Fruit fly (Drosophila melanogaster) whole organism, embryonic: ENCODE results near the gene RpS12.

Experiments used
- Atf-2 ChIP-seq: fragments of 200-800 bp; sonication (Bioruptor generic); optimal IDR thresholded peaks from 2 replicates; lab custom pipeline; 2016; ENCODE audit warnings: missing biosample characterization, missing genetic modification characterization
- C15 ChIP-seq: fragments of 200-800 bp; sonication (Bioruptor generic); IDR thresholded peaks from 3 replicates; pipeline ENCODE4 v1.3.6; 2022; ENCODE audit warnings: missing biosample characterization, missing genetic modification characterization
- CG11696 ChIP-seq: fragments of 200-800 bp; sonication (Bioruptor generic); IDR thresholded peaks from 2 replicates; pipeline ENCODE4 v1.3.6; 2022; ENCODE audit warnings: missing biosample characterization, missing genetic modification characterization
- CG12942 ChIP-seq: fragments of 200-800 bp; sonication (Bioruptor generic); optimal IDR thresholded peaks from 3 replicates; lab custom pipeline; 2016; ENCODE audit warnings: missing biosample characterization, missing genetic modification characterization
- CG13123 ChIP-seq: fragments of 200-800 bp; sonication (Bioruptor generic); optimal IDR thresholded peaks from 2 replicates; lab custom pipeline; 2016; ENCODE audit warnings: missing biosample characterization, missing genetic modification characterization
- CG13296 ChIP-seq: fragments of 200-800 bp; sonication (Bioruptor generic); optimal IDR thresholded peaks from 3 replicates; lab custom pipeline; 2018; ENCODE audit warnings: missing biosample characterization, mild to moderate bottlenecking, missing genetic modification characterization
- CG15011 ChIP-seq: fragments of 200-800 bp; sonication (Bioruptor generic); optimal IDR thresholded peaks from 3 replicates; lab custom pipeline; 2018; ENCODE audit warnings: missing biosample characterization, mild to moderate bottlenecking, missing genetic modification characterization
- CG15696 ChIP-seq: fragments of 200-800 bp; sonication (Bioruptor generic); optimal IDR thresholded peaks from 2 replicates; lab custom pipeline; 2019; ENCODE audit warnings: missing biosample characterization, mild to moderate bottlenecking, missing genetic modification characterization, moderate library complexity
- CG17829 ChIP-seq: fragments of 200-800 bp; optimal IDR thresholded peaks from 2 replicates; lab custom pipeline; 2019; ENCODE audit warnings: missing biosample characterization, mild to moderate bottlenecking, missing genetic modification characterization, moderate library complexity
- CG18476 ChIP-seq: fragments of 200-800 bp; sonication (Bioruptor generic); optimal IDR thresholded peaks from 2 replicates; lab custom pipeline; 2016; ENCODE audit warnings: missing biosample characterization, mild to moderate bottlenecking, missing genetic modification characterization
- CG3726 ChIP-seq: fragments of 200-800 bp; sonication (Bioruptor generic); IDR thresholded peaks from 3 replicates; pipeline ENCODE4, ENCODE4 v1.3.6; 2022; ENCODE audit warnings: missing biosample characterization, missing genetic modification characterization
- CG4617 ChIP-seq: fragments of 200-800 bp; sonication (Bioruptor generic); optimal IDR thresholded peaks from 3 replicates; lab custom pipeline; 2016; ENCODE audit warnings: missing biosample characterization, missing genetic modification characterization, borderline replicate concordance
- CG6175 ChIP-seq: fragments of 200-800 bp; sonication (Bioruptor generic); IDR thresholded peaks from 3 replicates; pipeline ENCODE4 v1.3.6; 2022; ENCODE audit warnings: missing biosample characterization, missing genetic modification characterization
- CG9817 ChIP-seq: fragments of 200-800 bp; sonication (Bioruptor generic); optimal IDR thresholded peaks from 2 replicates; lab custom pipeline; 2018; ENCODE audit warnings: missing biosample characterization, mild to moderate bottlenecking, missing genetic modification characterization, moderate library complexity
- CoRest ChIP-seq: fragments of 200-800 bp; sonication (Bioruptor generic); optimal IDR thresholded peaks from 3 replicates; lab custom pipeline; 2018; ENCODE audit warnings: missing biosample characterization, mild to moderate bottlenecking, missing genetic modification characterization, moderate library complexity
- D ChIP-seq, 2 experiments: fragments of 200-800 bp in 1 of 2; fragments of >200 bp in 1 of 2; sonication (Bioruptor generic) in 1 of 2; optimal IDR thresholded peaks; 2 replicates in 1 of 2; 3 replicates in 1 of 2; lab custom pipeline; 2017; ENCODE audit warnings: mild to moderate bottlenecking in 1 of 2, missing biosample characterization in 1 of 2, missing genetic modification characterization in 1 of 2, missing genetic modification reagents in 1 of 2
- Dad ChIP-seq: fragments of 200-800 bp; sonication (Bioruptor generic); optimal IDR thresholded peaks from 3 replicates; lab custom pipeline; 2016; ENCODE audit warnings: missing biosample characterization, missing genetic modification characterization
- Dek ChIP-seq: fragments of 200-800 bp; sonication (Bioruptor generic); optimal IDR thresholded peaks from 3 replicates; lab custom pipeline; 2019; ENCODE audit warnings: missing biosample characterization, mild to moderate bottlenecking, missing genetic modification characterization, moderate library complexity
- HHEX ChIP-seq: fragments of 200-800 bp; sonication (Bioruptor generic); optimal IDR thresholded peaks from 3 replicates; lab custom pipeline; 2017; ENCODE audit warnings: missing biosample characterization, mild to moderate bottlenecking, missing genetic modification characterization, missing genetic modification reagents
- HLHmδ ChIP-seq: fragments of 200-800 bp; sonication (Bioruptor generic); optimal IDR thresholded peaks from 2 replicates; lab custom pipeline; 2018; ENCODE audit warnings: missing biosample characterization, mild to moderate bottlenecking, missing genetic modification characterization, moderate library complexity
- Hand ChIP-seq: fragments of 200-800 bp; sonication (Bioruptor generic); optimal IDR thresholded peaks from 2 replicates; lab custom pipeline; 2017; ENCODE audit warnings: mild to moderate bottlenecking, missing biosample characterization, missing genetic modification reagents, missing genetic modification characterization
- Hr78 ChIP-seq, 2 experiments: fragments of 200-800 bp in 1 of 2; fragments of >200 bp in 1 of 2; sonication (Bioruptor generic) in 1 of 2; optimal IDR thresholded peaks; 2 replicates each; lab custom pipeline; 2017 to 2019; ENCODE audit warnings: missing biosample characterization in 2 of 2, missing genetic modification characterization in 2 of 2, mild to moderate bottlenecking in 1 of 2, moderate library complexity in 1 of 2
- Lhr ChIP-seq: fragments of 200-800 bp; sonication (Bioruptor generic); optimal IDR thresholded peaks from 3 replicates; lab custom pipeline; 2017; ENCODE audit warnings: mild to moderate bottlenecking, missing biosample characterization, missing genetic modification reagents, missing genetic modification characterization
- NFAT ChIP-seq: fragments of 200-800 bp; sonication (Bioruptor generic); IDR thresholded peaks from 2 replicates; pipeline ENCODE4 v1.3.6; 2022; ENCODE audit warnings: missing biosample characterization, missing genetic modification characterization
- Tbp ChIP-seq: fragments of >200 bp; optimal IDR thresholded peaks from 2 replicates; lab custom pipeline; 2018; ENCODE audit warnings: missing biosample characterization, missing genetic modification characterization
- ara ChIP-seq: fragments of 200-800 bp; sonication (Bioruptor generic); IDR thresholded peaks from 2 replicates; pipeline ENCODE4 v1.3.6; 2022; ENCODE audit warnings: missing biosample characterization, missing genetic modification characterization
- ato ChIP-seq: fragments of 200-800 bp; sonication (Bioruptor generic); IDR thresholded peaks from 2 replicates; pipeline ENCODE4 v1.3.6; 2022; ENCODE audit warnings: missing biosample characterization, missing genetic modification characterization; ENCODE audit not compliant: partially characterized antibody
- br ChIP-seq: fragments of >200 bp; optimal IDR thresholded peaks from 2 replicates; lab custom pipeline; 2017
- dysf ChIP-seq: fragments of 200-800 bp; sonication (Bioruptor generic); IDR thresholded peaks from 3 replicates; pipeline ENCODE4 v1.3.6; 2022; ENCODE audit warnings: missing biosample characterization, missing genetic modification characterization
- fu2 ChIP-seq: fragments of 200-800 bp; sonication (Bioruptor generic); optimal IDR thresholded peaks from 2 replicates; lab custom pipeline; 2016; ENCODE audit warnings: missing biosample characterization, missing genetic modification characterization
- gcm ChIP-seq: fragments of 200-800 bp; sonication (Bioruptor generic); optimal IDR thresholded peaks from 2 replicates; lab custom pipeline; 2019; ENCODE audit warnings: missing biosample characterization, mild to moderate bottlenecking, missing genetic modification characterization, moderate library complexity
- gcm2 ChIP-seq: fragments of 200-800 bp; sonication (Bioruptor generic); optimal IDR thresholded peaks from 2 replicates; lab custom pipeline; 2016; ENCODE audit warnings: missing biosample characterization, missing genetic modification characterization
- gsb ChIP-seq: fragments of 200-800 bp; sonication (Bioruptor generic); IDR thresholded peaks from 2 replicates; pipeline ENCODE4 v1.3.6; 2022; ENCODE audit warnings: missing biosample characterization, missing genetic modification characterization
- gt ChIP-seq: fragments of 200-800 bp; sonication (Bioruptor generic); IDR thresholded peaks from 2 replicates; pipeline ENCODE4 v1.3.6; 2022; ENCODE audit warnings: missing biosample characterization, missing genetic modification characterization
- hb ChIP-seq: fragments of 200-800 bp; sonication (Bioruptor generic); IDR thresholded peaks from 3 replicates; pipeline ENCODE4 v1.3.6; 2022; ENCODE audit warnings: missing biosample characterization, missing genetic modification characterization; ENCODE audit not compliant: partially characterized antibody
- jing ChIP-seq: fragments of 200-800 bp; sonication (Bioruptor generic); optimal IDR thresholded peaks from 2 replicates; lab custom pipeline; 2018; ENCODE audit warnings: missing biosample characterization, mild to moderate bottlenecking, missing genetic modification characterization
- jumu ChIP-seq: fragments of 200-800 bp; sonication (Bioruptor generic); optimal IDR thresholded peaks from 3 replicates; lab custom pipeline; 2016; ENCODE audit warnings: missing biosample characterization, missing genetic modification characterization
- klu ChIP-seq: fragments of 200-800 bp; sonication (Bioruptor generic); IDR thresholded peaks from 2 replicates; pipeline ENCODE4 v1.3.6; 2022; ENCODE audit warnings: missing biosample characterization, missing genetic modification characterization
- lilli ChIP-seq: fragments of 200-800 bp; sonication (Bioruptor generic); optimal IDR thresholded peaks from 3 replicates; lab custom pipeline; 2016; ENCODE audit warnings: missing biosample characterization, missing genetic modification characterization
- oc ChIP-seq: fragments of 200-800 bp; sonication (Bioruptor generic); optimal IDR thresholded peaks from 2 replicates; lab custom pipeline; 2018; ENCODE audit warnings: missing biosample characterization, mild to moderate bottlenecking, missing genetic modification characterization, moderate library complexity
- pan ChIP-seq, 4 experiments: fragments of >200 bp in 3 of 4; fragments of 200-800 bp in 1 of 4; sonication (Bioruptor generic) in 1 of 4; optimal IDR thresholded peaks in 3 of 4; IDR thresholded peaks in 1 of 4; 2 replicates each; pipeline versions ENCODE4 v1.3.6 to Lab custom; 2017 to 2022; ENCODE audit warnings: missing biosample characterization in 2 of 4, missing genetic modification characterization in 2 of 4, mixed read lengths in 1 of 4
- pfk ChIP-seq: fragments of 200-800 bp; sonication (Bioruptor generic); optimal IDR thresholded peaks from 2 replicates; lab custom pipeline; 2018; ENCODE audit warnings: missing biosample characterization, mild to moderate bottlenecking, missing genetic modification characterization, moderate library complexity
- sima ChIP-seq: fragments of 200-800 bp; sonication (Bioruptor generic); optimal IDR thresholded peaks from 2 replicates; lab custom pipeline; 2016; ENCODE audit warnings: missing biosample characterization, missing genetic modification characterization
- sna ChIP-seq: fragments of 200-800 bp; sonication (Bioruptor generic); IDR thresholded peaks from 2 replicates; pipeline ENCODE4 v1.3.6; 2022; ENCODE audit warnings: missing biosample characterization, missing genetic modification characterization; ENCODE audit not compliant: partially characterized antibody
- tll ChIP-seq, 2 experiments: fragments of 200-800 bp in 1 of 2; fragments of >200 bp in 1 of 2; sonication (Bioruptor generic) in 1 of 2; optimal IDR thresholded peaks; 2 replicates each; lab custom pipeline; 2017 to 2019; ENCODE audit warnings: missing biosample characterization in 2 of 2, missing genetic modification characterization in 2 of 2, mild to moderate bottlenecking in 1 of 2, moderate library complexity in 1 of 2
- toy ChIP-seq: fragments of 200-800 bp; sonication (Bioruptor generic); IDR thresholded peaks from 2 replicates; pipeline ENCODE4 v1.3.6; 2022; ENCODE audit warnings: missing biosample characterization, missing genetic modification characterization
- tup ChIP-seq: fragments of 200-800 bp; sonication (Bioruptor generic); optimal IDR thresholded peaks from 2 replicates; lab custom pipeline; 2016; ENCODE audit warnings: missing biosample characterization, mild to moderate bottlenecking, missing genetic modification characterization, moderate library complexity

RpS12 gene

DNA sequence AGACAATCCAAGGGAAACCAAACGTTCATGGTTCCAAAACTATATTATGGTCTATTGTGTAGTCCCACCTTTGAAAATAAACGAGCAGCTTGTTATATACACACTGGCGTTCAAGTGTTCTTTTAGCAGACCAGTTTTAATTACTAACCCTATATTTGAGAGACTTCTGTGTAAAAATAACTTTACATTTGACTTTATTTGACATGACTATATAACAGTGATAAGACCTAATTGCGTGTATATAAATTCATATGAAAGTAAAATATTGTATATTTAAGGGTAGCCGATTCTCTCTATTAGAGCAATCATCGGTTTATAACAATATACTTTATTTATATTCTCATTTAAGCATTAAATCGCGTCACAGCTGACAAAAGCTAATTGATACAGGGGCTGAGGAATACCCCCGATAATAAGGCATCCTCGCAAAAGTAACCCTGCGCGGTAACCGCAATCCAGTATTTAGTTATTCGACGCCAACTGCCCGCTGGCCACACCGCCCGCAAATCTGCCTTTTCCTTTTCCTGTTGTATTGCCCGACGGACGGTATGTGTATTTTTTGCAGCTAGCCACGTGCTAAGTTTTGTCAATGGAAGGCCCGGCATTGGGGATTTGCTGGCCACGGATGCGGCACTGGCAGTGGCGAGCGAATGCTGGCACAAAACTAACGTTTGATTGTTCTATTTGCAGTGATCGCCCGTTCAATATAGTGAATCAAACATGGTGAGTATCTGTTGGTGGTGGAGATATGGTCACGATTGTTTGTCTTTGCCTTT, 18.3 kb downstream of the RpS12 start, which contains the start of gene RpS4 (continued):
- TF ChIP-seq pan (optimal IDR thresholded peaks at IDR 0.05; lab: Kevin White, UChicago): no peak
- TF ChIP-seq pan (GFP tag; optimal IDR thresholded peaks at IDR 0.05 in 1 of 2, IDR thresholded peaks at IDR 0.05 in 1 of 2): peak in 1 of 2 experiments; percentile 85
- TF ChIP-seq CG15011: peak; percentile 87
- peak; percentile 77 for TF ChIP-seq ara (GFP tag; lab: Robert Waterston, UW)
- TF ChIP-seq dysf (GFP tag; lab: Robert Waterston, UW): peak; percentile 78
- TF ChIP-seq CoRest (tag; lab: Kevin White, UChicago): peak; percentile 74
- peak; percentile 100 for TF ChIP-seq HLHmδ
- TF ChIP-seq br (lab: Kevin White, UChicago): no peak
- peak; percentile 73 for TF ChIP-seq fu2 (GFP tag; lab: Kevin White, UChicago)
- TF ChIP-seq tup: peak; percentile 28
- TF ChIP-seq jumu (GFP tag; lab: Kevin White, UChicago): peak; percentile 57
- peak; percentile 72; the same call in 1 of the 2 replicates for TF ChIP-seq toy (GFP tag; lab: Robert Waterston, UW)
- peak; percentile 70 for TF ChIP-seq Atf-2 (GFP tag; lab: Kevin White, UChicago)
- peak; percentile 96 for TF ChIP-seq CG13296 (GFP tag; lab: Kevin White, UChicago)
- TF ChIP-seq ato (GFP tag; lab: Robert Waterston, UW): peak; percentile 35; the same call in 1 of the 2 replicates
- peak; percentile 70 for TF ChIP-seq Tbp (GFP tag; lab: Kevin White, UChicago)
- TF ChIP-seq oc (tag; lab: Kevin White, UChicago): peak; percentile 88
- peak; percentile 46 for TF ChIP-seq jing (GFP tag; lab: Kevin White, UChicago)
- peak; percentile 96 for TF ChIP-seq HHEX (GFP tag; lab: Kevin White, UChicago)
- TF ChIP-seq hb: no peak
- peak; percentile 92 for TF ChIP-seq NFAT
- TF ChIP-seq Lhr (GFP tag; lab: Kevin White, UChicago): peak; percentile 93
- peak; percentile 54 for TF ChIP-seq CG15696 (tag; lab: Kevin White, UChicago)
- no peak for TF ChIP-seq D (optimal IDR thresholded peaks at IDR 0.05; lab: Kevin White, UChicago)
- peak; percentile 78 for TF ChIP-seq D (GFP tag; optimal IDR thresholded peaks at IDR 0.05; lab: Kevin White, UChicago)
- peak; percentile 72 for TF ChIP-seq CG17829
- TF ChIP-seq gt (GFP tag; lab: Robert Waterston, UW): peak; percentile 62; the same call in 1 of the 2 replicates
- peak; percentile 59 for TF ChIP-seq CG13123 (GFP tag; lab: Kevin White, UChicago)
- TF ChIP-seq klu: no peak; the same call in 1 of the 2 replicates
- TF ChIP-seq CG3726: peak; percentile 82
- peak; percentile 32 to 33 for TF ChIP-seq tll (GFP tag; optimal IDR thresholded peaks at IDR 0.05; lab: Kevin White, UChicago)
- peak; percentile 84 for TF ChIP-seq C15 (GFP tag; lab: Robert Waterston, UW)
- TF ChIP-seq CG6175 (GFP tag; lab: Robert Waterston, UW): peak; percentile 77
- peak; percentile 54 for TF ChIP-seq CG12942 (GFP tag; lab: Kevin White, UChicago)
- TF ChIP-seq Hr78 (GFP tag; optimal IDR thresholded peaks at IDR 0.05; lab: Kevin White, UChicago): peak in 1 of 2 experiments; percentile 28
- TF ChIP-seq Dad: peak; percentile 79
- TF ChIP-seq gsb: peak; percentile 71
- peak; percentile 80 for TF ChIP-seq sima (GFP tag; lab: Kevin White, UChicago)
- TF ChIP-seq CG11696 (GFP tag; lab: Robert Waterston, UW): peak; percentile 65
- no peak for TF ChIP-seq sna (GFP tag; lab: Robert Waterston, UW)
- peak; percentile 53 for TF ChIP-seq CG18476 (GFP tag; lab: Kevin White, UChicago)
- TF ChIP-seq Hand (GFP tag; lab: Kevin White, UChicago): peak; percentile 95
- peak; percentile 74 for TF ChIP-seq lilli (GFP tag; lab: Kevin White, UChicago)
- TF ChIP-seq gcm (GFP tag; lab: Kevin White, UChicago): peak; percentile 91
- peak; percentile 81 for TF ChIP-seq Dek (tag; lab: Kevin White, UChicago)
- TF ChIP-seq pfk (GFP tag; lab: Kevin White, UChicago): peak; percentile 85
- TF ChIP-seq CG9817 (tag; lab: Kevin White, UChicago): peak; percentile 81
- peak; percentile 94 for TF ChIP-seq gcm2 (GFP tag; lab: Kevin White, UChicago)
- TF ChIP-seq CG4617 (GFP tag; lab: Kevin White, UChicago): peak; percentile 68
